Fruit fly (Drosophila melanogaster) whole organism, embryonic: ENCODE data around the gene CG42404.
A peak's percentile ranks its signal among the peaks of the same experiment; 100 is the strongest.

ENCODE experiments used
- CG10959 ChIP-seq: fragments of 200-800 bp; sonication (Bioruptor generic); IDR thresholded peaks from 2 replicates; pipeline ENCODE4 v1.3.6; 2022; ENCODE audit warnings: missing biosample characterization, missing genetic modification characterization
- CG11696 ChIP-seq: fragments of 200-800 bp; sonication (Bioruptor generic); IDR thresholded peaks from 2 replicates; pipeline ENCODE4 v1.3.6; 2022; ENCODE audit warnings: missing biosample characterization, missing genetic modification characterization
- CG1233 ChIP-seq: fragments of 200-800 bp; sonication (Bioruptor generic); optimal IDR thresholded peaks from 4 replicates; lab custom pipeline; 2018; ENCODE audit warnings: missing biosample characterization, mild to moderate bottlenecking, missing genetic modification characterization
- CG13287 ChIP-seq: fragments of 200-800 bp; sonication (Bioruptor generic); IDR thresholded peaks from 2 replicates; pipeline ENCODE4 v1.3.6; 2022; ENCODE audit warnings: missing biosample characterization, missing genetic modification characterization; ENCODE audit not compliant: partially characterized antibody
- CG13624 ChIP-seq: fragments of 200-800 bp; sonication (Bioruptor generic); optimal IDR thresholded peaks from 2 replicates; lab custom pipeline; 2016; ENCODE audit warnings: missing biosample characterization, missing genetic modification characterization
- CG14710 ChIP-seq: fragments of 200-800 bp; sonication (Bioruptor generic); optimal IDR thresholded peaks from 3 replicates; lab custom pipeline; 2019; ENCODE audit warnings: missing biosample characterization, mild to moderate bottlenecking, missing genetic modification characterization, moderate library complexity
- CG15514 ChIP-seq: fragments of 200-800 bp; sonication (Bioruptor generic); optimal IDR thresholded peaks from 3 replicates; lab custom pipeline; 2017; ENCODE audit warnings: missing biosample characterization, missing genetic modification characterization, mild to moderate bottlenecking, moderate library complexity, missing genetic modification reagents
- CG1603 ChIP-seq: fragments of 200-800 bp; sonication (Bioruptor generic); optimal IDR thresholded peaks from 2 replicates; lab custom pipeline; 2019; ENCODE audit warnings: missing biosample characterization, mild to moderate bottlenecking, missing genetic modification characterization, moderate library complexity
- CG17612 ChIP-seq: fragments of 200-800 bp; sonication (Bioruptor generic); IDR thresholded peaks from 2 replicates; pipeline ENCODE4 v1.3.6; 2022; ENCODE audit warnings: missing biosample characterization, missing genetic modification characterization
- CG18262 ChIP-seq: fragments of 200-800 bp; optimal IDR thresholded peaks from 3 replicates; lab custom pipeline; 2019; ENCODE audit warnings: missing biosample characterization, mild to moderate bottlenecking, missing genetic modification characterization, moderate library complexity
- CG2116 ChIP-seq: fragments of 200-800 bp; sonication (Bioruptor generic); optimal IDR thresholded peaks from 3 replicates; lab custom pipeline; 2018; ENCODE audit warnings: missing biosample characterization, mild to moderate bottlenecking, missing genetic modification characterization
- CG2120 ChIP-seq: fragments of 200-800 bp; sonication (Bioruptor generic); optimal IDR thresholded peaks from 3 replicates; lab custom pipeline; 2016; ENCODE audit warnings: missing biosample characterization, missing genetic modification characterization
- CG3163 ChIP-seq: fragments of 200-800 bp; sonication (Bioruptor generic); optimal IDR thresholded peaks from 3 replicates; lab custom pipeline; 2016; ENCODE audit warnings: missing biosample characterization, missing genetic modification characterization
- CG32532 ChIP-seq: fragments of 200-800 bp; sonication (Bioruptor generic); IDR thresholded peaks from 2 replicates; pipeline ENCODE4 v1.3.6; 2022; ENCODE audit warnings: missing biosample characterization, missing genetic modification characterization
- CG4707 ChIP-seq: fragments of 200-800 bp; sonication (Bioruptor generic); optimal IDR thresholded peaks from 2 replicates; lab custom pipeline; 2018; ENCODE audit warnings: missing biosample characterization, mild to moderate bottlenecking, missing genetic modification characterization, moderate library complexity
- CG6272 ChIP-seq: fragments of 200-800 bp; sonication (Bioruptor generic); IDR thresholded peaks from 2 replicates; pipeline ENCODE4 v1.3.6; 2022; ENCODE audit warnings: missing biosample characterization, missing genetic modification characterization
- CG7271 ChIP-seq: fragments of 200-800 bp; sonication (Bioruptor generic); optimal IDR thresholded peaks from 2 replicates; lab custom pipeline; 2018; ENCODE audit warnings: missing biosample characterization, mild to moderate bottlenecking, missing genetic modification characterization, moderate library complexity
- CG9797 ChIP-seq: fragments of 200-800 bp; sonication (Bioruptor generic); optimal IDR thresholded peaks from 3 replicates; lab custom pipeline; 2018; ENCODE audit warnings: missing biosample characterization, mild to moderate bottlenecking, missing genetic modification characterization
- CG9876 ChIP-seq: fragments of 200-800 bp; sonication (Bioruptor generic); optimal IDR thresholded peaks from 2 replicates; lab custom pipeline; 2016; ENCODE audit warnings: missing biosample characterization, missing genetic modification characterization
- CkIIα-i1 ChIP-seq: fragments of 200-800 bp; sonication (Bioruptor generic); IDR thresholded peaks from 2 replicates; pipeline ENCODE4 v1.3.6; 2022; ENCODE audit warnings: missing biosample characterization, missing genetic modification characterization
- D19B ChIP-seq: fragments of 200-800 bp; sonication (Bioruptor generic); optimal IDR thresholded peaks from 2 replicates; lab custom pipeline; 2017; ENCODE audit warnings: missing biosample characterization, mild to moderate bottlenecking, missing genetic modification characterization
- Dll ChIP-seq: fragments of 200-800 bp; sonication (Bioruptor generic); IDR thresholded peaks from 4 replicates; pipeline ENCODE4 v1.3.6; 2022; ENCODE audit warnings: missing biosample characterization, missing genetic modification characterization; ENCODE audit not compliant: partially characterized antibody
- Dp ChIP-seq: fragments of 200-800 bp; sonication (Bioruptor generic); optimal IDR thresholded peaks from 2 replicates; lab custom pipeline; 2018; ENCODE audit warnings: missing biosample characterization, mild to moderate bottlenecking, missing genetic modification characterization, moderate library complexity
- Drgx ChIP-seq: fragments of 200-800 bp; sonication (Bioruptor generic); IDR thresholded peaks from 2 replicates; pipeline ENCODE4 v1.3.6; 2022; ENCODE audit warnings: missing biosample characterization, missing genetic modification characterization
- Fer1 ChIP-seq: fragments of 200-800 bp; sonication (Bioruptor generic); optimal IDR thresholded peaks from 2 replicates; lab custom pipeline; 2017; ENCODE audit warnings: missing biosample characterization, mild to moderate bottlenecking, missing genetic modification characterization
- Hr3 ChIP-seq: fragments of 200-800 bp; sonication (Bioruptor generic); optimal IDR thresholded peaks from 3 replicates; lab custom pipeline; 2016; ENCODE audit warnings: missing biosample characterization, missing genetic modification characterization
- MBD-R2 ChIP-seq: fragments of 200-800 bp; sonication (Bioruptor generic); IDR thresholded peaks from 2 replicates; pipeline ENCODE4 v1.3.6; 2022; ENCODE audit warnings: missing biosample characterization, missing genetic modification characterization
- MESR4 ChIP-seq: fragments of 200-800 bp; sonication (Bioruptor generic); optimal IDR thresholded peaks from 2 replicates; lab custom pipeline; 2018; ENCODE audit warnings: missing biosample characterization, mild to moderate bottlenecking, missing genetic modification characterization, moderate library complexity
- Max ChIP-seq: fragments of 200-800 bp; sonication (Bioruptor generic); optimal IDR thresholded peaks from 2 replicates; lab custom pipeline; 2016; ENCODE audit warnings: missing biosample characterization, mild to moderate bottlenecking, missing genetic modification characterization
- Myb ChIP-seq: fragments of 200-800 bp; sonication (Bioruptor generic); optimal IDR thresholded peaks from 2 replicates; lab custom pipeline; 2016; ENCODE audit warnings: missing biosample characterization, missing genetic modification characterization
- Opbp ChIP-seq: fragments of 200-800 bp; sonication (Bioruptor generic); IDR thresholded peaks from 3 replicates; pipeline ENCODE4 v1.3.6; 2022; ENCODE audit warnings: missing biosample characterization, missing genetic modification characterization; ENCODE audit not compliant: partially characterized antibody
- Sry-δ ChIP-seq: fragments of 200-800 bp; sonication (Bioruptor generic); optimal IDR thresholded peaks from 2 replicates; lab custom pipeline; 2016; ENCODE audit warnings: missing biosample characterization, missing genetic modification characterization
- YL-1 ChIP-seq: fragments of 200-800 bp; sonication (Bioruptor generic); optimal IDR thresholded peaks from 3 replicates; lab custom pipeline; 2017; ENCODE audit warnings: missing biosample characterization, mild to moderate bottlenecking, missing genetic modification characterization
- az2 ChIP-seq: fragments of 200-800 bp; sonication (Bioruptor generic); optimal IDR thresholded peaks from 3 replicates; lab custom pipeline; 2016; ENCODE audit warnings: missing biosample characterization, missing genetic modification characterization
- ftz-f1 ChIP-seq: fragments of 200-800 bp; sonication (Bioruptor generic); optimal IDR thresholded peaks from 2 replicates; lab custom pipeline; 2016; ENCODE audit warnings: missing biosample characterization, missing genetic modification characterization
- gfzf ChIP-seq: fragments of 200-800 bp; sonication (Bioruptor generic); optimal IDR thresholded peaks from 2 replicates; lab custom pipeline; 2016; ENCODE audit warnings: missing biosample characterization, mild to moderate bottlenecking, missing genetic modification characterization, moderate library complexity
- mirr ChIP-seq: fragments of 200-800 bp; sonication (Bioruptor generic); optimal IDR thresholded peaks from 3 replicates; lab custom pipeline; 2018; ENCODE audit warnings: missing biosample characterization, mild to moderate bottlenecking, missing genetic modification characterization
- onecut ChIP-seq: fragments of 200-800 bp; sonication (Bioruptor generic); IDR thresholded peaks from 2 replicates; pipeline ENCODE4 v1.3.6; 2022; ENCODE audit warnings: missing biosample characterization, missing genetic modification characterization
- phol ChIP-seq: fragments of 200-800 bp; sonication (Bioruptor generic); optimal IDR thresholded peaks from 3 replicates; lab custom pipeline; 2018; ENCODE audit warnings: missing biosample characterization, mild to moderate bottlenecking, missing genetic modification characterization, moderate library complexity
- row ChIP-seq: fragments of 200-800 bp; sonication (Bioruptor generic); IDR thresholded peaks from 3 replicates; pipeline ENCODE4 v1.3.6; 2022; ENCODE audit warnings: missing biosample characterization, missing genetic modification characterization
- sc ChIP-seq, 3 experiments: fragments of >200 bp in 2 of 3; fragments of 200-800 bp in 1 of 3; sonication (Bioruptor generic) in 1 of 3; optimal IDR thresholded peaks; 2 replicates in 2 of 3; 3 replicates in 1 of 3; lab custom pipeline; 2017; ENCODE audit warnings: mild to moderate bottlenecking in 1 of 3, missing biosample characterization in 1 of 3, missing genetic modification characterization in 1 of 3, missing genetic modification reagents in 1 of 3
- sens ChIP-seq: fragments of 200-800 bp; sonication (Bioruptor generic); peaks from one replicate; lab custom pipeline; 2016; ENCODE audit warnings: missing biosample characterization, missing genetic modification characterization
- seq ChIP-seq: fragments of 200-800 bp; sonication (Bioruptor generic); IDR thresholded peaks from 2 replicates; pipeline ENCODE4 v1.3.6; 2022; ENCODE audit warnings: missing biosample characterization, missing genetic modification characterization
- sna ChIP-seq: fragments of 200-800 bp; sonication (Bioruptor generic); IDR thresholded peaks from 2 replicates; pipeline ENCODE4 v1.3.6; 2022; ENCODE audit warnings: missing biosample characterization, missing genetic modification characterization; ENCODE audit not compliant: partially characterized antibody
- tll ChIP-seq, 2 experiments: fragments of 200-800 bp in 1 of 2; fragments of >200 bp in 1 of 2; sonication (Bioruptor generic) in 1 of 2; optimal IDR thresholded peaks; 2 replicates each; lab custom pipeline; 2017 to 2019; ENCODE audit warnings: missing biosample characterization in 2 of 2, missing genetic modification characterization in 2 of 2, mild to moderate bottlenecking in 1 of 2, moderate library complexity in 1 of 2
- vvl ChIP-seq: fragments of 200-800 bp; sonication (Bioruptor generic); IDR thresholded peaks from 2 replicates; pipeline ENCODE4 v1.3.6; 2022; ENCODE audit warnings: missing biosample characterization, missing genetic modification characterization
- zen2 ChIP-seq: fragments of 200-800 bp; sonication (Bioruptor generic); IDR thresholded peaks from 3 replicates; pipeline ENCODE4 v1.3.6; 2022; ENCODE audit warnings: missing biosample characterization, missing genetic modification characterization; ENCODE audit not compliant: partially characterized antibody

Gene CG42404

dm6 chr3R:15265406-15266040, 15.6 kb downstream of the CG42404 start, which contains the start of gene ATPsynO (continued):
- TF ChIP-seq CG18262: peak; percentile 32
- TF ChIP-seq CG2120 (GFP tag; lab: Kevin White, UChicago): peak; percentile 58
- TF ChIP-seq CG10959 (GFP tag; lab: Robert Waterston, UW): no peak
- TF ChIP-seq CG7271 (tag; lab: Kevin White, UChicago): peak; percentile 12
- no peak for TF ChIP-seq CG11696 (GFP tag; lab: Robert Waterston, UW)
- peak; percentile 59; the same call in 1 of the 2 replicates for TF ChIP-seq CG13287 (GFP tag; lab: Robert Waterston, UW)
- TF ChIP-seq MESR4 (GFP tag; lab: Kevin White, UChicago): peak; percentile 93
- no peak for TF ChIP-seq CG3163 (GFP tag; lab: Kevin White, UChicago)
- no peak for TF ChIP-seq Drgx (GFP tag; lab: Robert Waterston, UW)
- TF ChIP-seq Opbp (GFP tag; lab: Robert Waterston, UW): peak; percentile 6; the same call in 1 of the 3 replicates
- TF ChIP-seq Sry-δ (GFP tag; lab: Kevin White, UChicago): peak; percentile 64
- peak; percentile 8 for TF ChIP-seq Max (GFP tag; lab: Kevin White, UChicago)
- no peak for TF ChIP-seq CG6272 (GFP tag; lab: Robert Waterston, UW)
- TF ChIP-seq gfzf (GFP tag; lab: Kevin White, UChicago): peak; percentile 46
- 0 out of 2 replicates have a peak, but pooled peaks have one; percentile 7 for TF ChIP-seq CG32532 (GFP tag; lab: Robert Waterston, UW)
- peak; percentile 28 for TF ChIP-seq CG13624 (GFP tag; lab: Kevin White, UChicago)
- TF ChIP-seq CkIIα-i1 (GFP tag; lab: Robert Waterston, UW): no peak
- TF ChIP-seq CG15514 (GFP tag; lab: Kevin White, UChicago): peak; percentile 67
- peak; percentile 39; the same call in 1 of the 2 replicates for TF ChIP-seq onecut (GFP tag; lab: Robert Waterston, UW)
- TF ChIP-seq Hr3 (GFP tag; lab: Kevin White, UChicago): no peak
- TF ChIP-seq Fer1 (GFP tag; lab: Kevin White, UChicago): peak; percentile 27

- TF ChIP-seq CG14710 (tag; lab: Kevin White, UChicago): peak; percentile 23
- no peak for TF ChIP-seq ftz-f1 (GFP tag; lab: Kevin White, UChicago)
- TF ChIP-seq mirr (GFP tag; lab: Kevin White, UChicago): no peak
- TF ChIP-seq CG2116 (GFP tag; lab: Kevin White, UChicago): peak; percentile 71
- peak; percentile 33 for TF ChIP-seq sens (GFP tag; lab: Kevin White, UChicago)
- no peak for TF ChIP-seq Dll (GFP tag; lab: Robert Waterston, UW)
- TF ChIP-seq Myb (GFP tag; lab: Kevin White, UChicago): peak; percentile 95
- peak; percentile 44 for TF ChIP-seq YL-1 (GFP tag; lab: Kevin White, UChicago)
- 0 out of 2 replicates have a peak, but pooled peaks have one; percentile 10 for TF ChIP-seq vvl (GFP tag; lab: Robert Waterston, UW)
- no peak for TF ChIP-seq zen2 (GFP tag; lab: Robert Waterston, UW)
- no peak for TF ChIP-seq sna (GFP tag; lab: Robert Waterston, UW)
- TF ChIP-seq phol (tag; lab: Kevin White, UChicago): peak; percentile 17
- TF ChIP-seq Sry-δ (GFP tag; lab: Kevin White, UChicago): peak; percentile 20
- no peak for TF ChIP-seq CG9876 (GFP tag; lab: Kevin White, UChicago)
- no peak for TF ChIP-seq az2
- TF ChIP-seq Dp (GFP tag; lab: Kevin White, UChicago): peak; percentile 73
- no peak for TF ChIP-seq CG1233 (GFP tag; lab: Kevin White, UChicago)
- TF ChIP-seq seq: no peak
- no peak for TF ChIP-seq sc (optimal IDR thresholded peaks at IDR 0.05; lab: Kevin White, UChicago)
- TF ChIP-seq sc (GFP tag; optimal IDR thresholded peaks at IDR 0.05; lab: Kevin White, UChicago): no peak
- no peak for TF ChIP-seq CG17612 (GFP tag; lab: Robert Waterston, UW)
- no peak for TF ChIP-seq CG4707 (GFP tag; lab: Kevin White, UChicago)
- TF ChIP-seq tll (GFP tag; optimal IDR thresholded peaks at IDR 0.05; lab: Kevin White, UChicago): no peak
- TF ChIP-seq row: peak; percentile 19; the same call in 1 of the 3 replicates
- TF ChIP-seq CG9797: peak; percentile 77
- peak; percentile 81 for TF ChIP-seq MBD-R2
- TF ChIP-seq CG1603 (tag; lab: Kevin White, UChicago): peak; percentile 17
- no peak for TF ChIP-seq D19B (GFP tag; lab: Kevin White, UChicago)
Observed at dm6 chr3R:15268426-15268825, 18.5 kb downstream of the CG42404 start, which contains the start of the genes CG14864 and Zip88E. Gene CG14864 (minus strand): TSS chr3R:15268538. Gene Zip88E (plus strand): TSS chr3R:15268662.
